Worm (Caenorhabditis elegans) whole organism, L2 larva: Measurements from ENCODE around the gene srw-7.

ENCODE experiments used
- R02D3.7 ChIP-seq: fragments of 150-350 bp; optimal IDR thresholded peaks from 2 replicates; lab custom pipeline; 2014; ENCODE audit warnings: missing biosample characterization, missing genetic modification characterization
- aly-2 ChIP-seq: fragments of 150-350 bp; optimal IDR thresholded peaks from 2 replicates; lab custom pipeline; 2014; ENCODE audit warnings: missing biosample characterization, missing genetic modification characterization
- fos-1 ChIP-seq: fragments of 150-350 bp; optimal IDR thresholded peaks from 2 replicates; lab custom pipeline; 2014; ENCODE audit warnings: missing biosample characterization, missing genetic modification characterization
- lin-39 ChIP-seq: fragments of 150-350 bp; optimal IDR thresholded peaks from 2 replicates; lab custom pipeline; 2014; ENCODE audit warnings: missing biosample characterization, missing genetic modification reagents, missing genetic modification characterization
- mdl-1 ChIP-seq, 2 experiments: fragments of 150-350 bp in 1 of 2; sonication (generic microtip) in 1 of 2; optimal IDR thresholded peaks; 2 replicates each; lab custom pipeline; 2017; ENCODE audit warnings: missing biosample characterization in 2 of 2, missing genetic modification characterization in 2 of 2
- nhr-237 ChIP-seq: fragments of 150-350 bp; optimal IDR thresholded peaks from 2 replicates; lab custom pipeline; 2014; ENCODE audit warnings: missing biosample characterization, missing genetic modification characterization
- sma-3 ChIP-seq: sonication (generic microtip); optimal IDR thresholded peaks from 2 replicates; lab custom pipeline; 2016; ENCODE audit warnings: missing genetic modification reagents, missing genetic modification characterization, missing compliant biosample characterization
- snpc-4 ChIP-seq: fragments of 150-350 bp; optimal IDR thresholded peaks from 2 replicates; lab custom pipeline; 2014; ENCODE audit warnings: missing biosample characterization, missing genetic modification characterization
- unc-39 ChIP-seq: fragments of 150-350 bp; optimal IDR thresholded peaks from 2 replicates; lab custom pipeline; 2014; ENCODE audit warnings: missing biosample characterization, missing genetic modification characterization
- unc-62 ChIP-seq: fragments of 150-350 bp; optimal IDR thresholded peaks from 2 replicates; lab custom pipeline; 2014; ENCODE audit warnings: missing biosample characterization, missing genetic modification reagents, missing genetic modification characterization
- ztf-11 ChIP-seq: sonication (generic microtip); optimal IDR thresholded peaks from 2 replicates; lab custom pipeline; 2017; ENCODE audit warnings: missing biosample characterization, missing genetic modification characterization

DNA sequence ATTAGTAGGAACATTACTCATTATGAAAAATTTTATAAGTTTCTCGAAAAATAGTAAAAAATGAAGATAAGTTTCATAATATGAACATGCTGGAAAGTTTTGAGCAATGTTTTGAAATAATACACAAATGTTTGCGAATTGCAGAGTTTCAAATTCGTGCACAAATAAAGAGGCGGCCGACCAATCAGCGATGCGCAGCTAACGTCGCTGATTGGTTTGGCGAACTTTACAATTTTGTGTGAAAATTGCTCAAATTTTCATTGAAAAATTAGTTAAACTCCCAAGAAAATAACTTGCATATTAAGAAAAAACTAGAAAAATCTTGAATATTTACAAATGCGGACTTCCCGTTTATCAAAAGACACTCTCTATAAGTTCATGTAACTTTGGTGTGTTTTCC, 26.6 kb downstream of the srw-7 start:
- TF ChIP-seq ztf-11 (tag; lab: Kevin White, UChicago) (no peak), unc-39 (tag; lab: Kevin White, UChicago) (no peak), unc-62 (GFP tag; lab: Kevin White, UChicago) (no peak), snpc-4 (no peak), lin-39 (no peak), fos-1 (no peak), mdl-1 (tag; optimal IDR thresholded peaks at IDR 0.05; lab: Kevin White, UChicago) (no peak), R02D3.7 (tag; lab: Kevin White, UChicago) (no peak), sma-3 (no peak), aly-2 (tag; lab: Kevin White, UChicago) (no peak), nhr-237 (tag; lab: Kevin White, UChicago) (no peak)
